Fruit fly (Drosophila melanogaster) whole organism, adult: ENCODE measurements around the gene Cralbp.

ENCODE experiments used
- CG11617 ChIP-seq: fragments of 200-800 bp; sonication (Bioruptor generic); optimal IDR thresholded peaks from 2 replicates; lab custom pipeline; 2017; ENCODE audit warnings: mild to moderate bottlenecking, missing biosample characterization, missing genetic modification reagents, missing genetic modification characterization
- CG12768 ChIP-seq: fragments of 200-800 bp; sonication (Bioruptor generic); optimal IDR thresholded peaks from 2 replicates; lab custom pipeline; 2017; ENCODE audit warnings: missing biosample characterization, missing genetic modification characterization, mild to moderate bottlenecking, moderate library complexity, missing genetic modification reagents
- CG14711 ChIP-seq: fragments of 200-800 bp; sonication (Bioruptor generic); optimal IDR thresholded peaks from 2 replicates; lab custom pipeline; 2018; ENCODE audit warnings: missing biosample characterization, mild to moderate bottlenecking, missing genetic modification characterization, moderate library complexity
- CG1620 ChIP-seq: fragments of 200-800 bp; sonication (Bioruptor generic); optimal IDR thresholded peaks from 2 replicates; lab custom pipeline; 2016; ENCODE audit warnings: missing biosample characterization, missing genetic modification characterization
- CG33017 ChIP-seq: fragments of 200-800 bp; sonication (Bioruptor generic); optimal IDR thresholded peaks from 2 replicates; lab custom pipeline; 2018; ENCODE audit warnings: missing biosample characterization, mild to moderate bottlenecking, missing genetic modification characterization, moderate library complexity
- CG5204 ChIP-seq: fragments of 200-800 bp; sonication (Bioruptor generic); optimal IDR thresholded peaks from 2 replicates; lab custom pipeline; 2016; ENCODE audit warnings: missing biosample characterization, missing genetic modification characterization
- CG7045 ChIP-seq: fragments of 200-800 bp; sonication (Bioruptor generic); optimal IDR thresholded peaks from 2 replicates; lab custom pipeline; 2017; ENCODE audit warnings: missing biosample characterization, mild to moderate bottlenecking, missing genetic modification characterization
- CG7101 ChIP-seq: fragments of 200-800 bp; sonication (Bioruptor generic); optimal IDR thresholded peaks from 2 replicates; lab custom pipeline; 2018; ENCODE audit warnings: missing biosample characterization, mild to moderate bottlenecking, missing genetic modification characterization, moderate library complexity
- Clk ChIP-seq: fragments of 200-800 bp; sonication (Bioruptor generic); optimal IDR thresholded peaks from 2 replicates; lab custom pipeline; 2017; ENCODE audit warnings: missing biosample characterization, missing genetic modification characterization
- Crg-1 ChIP-seq: fragments of 200-800 bp; sonication (Bioruptor generic); optimal IDR thresholded peaks from 2 replicates; lab custom pipeline; 2016; ENCODE audit warnings: missing biosample characterization, missing genetic modification characterization
- Hr96 ChIP-seq: fragments of 200-800 bp; sonication (Bioruptor generic); optimal IDR thresholded peaks from 2 replicates; lab custom pipeline; 2016; ENCODE audit warnings: missing biosample characterization, missing genetic modification characterization
- Mnt ChIP-seq: fragments of 200-800 bp; sonication (Bioruptor generic); optimal IDR thresholded peaks from 2 replicates; lab custom pipeline; 2016; ENCODE audit warnings: missing biosample characterization, mild to moderate bottlenecking, missing genetic modification characterization
- bab1 ChIP-seq: fragments of 200-800 bp; sonication (Bioruptor generic); optimal IDR thresholded peaks from 3 replicates; lab custom pipeline; 2019; ENCODE audit warnings: missing biosample characterization, mild to moderate bottlenecking, missing genetic modification characterization, moderate library complexity
- cic ChIP-seq: fragments of 200-800 bp; sonication (Bioruptor generic); optimal IDR thresholded peaks from 2 replicates; lab custom pipeline; 2017; ENCODE audit warnings: missing biosample characterization, mild to moderate bottlenecking, missing genetic modification characterization, moderate library complexity
- cnc ChIP-seq, 2 experiments: fragments of >200 bp; optimal IDR thresholded peaks; 2 replicates each; lab custom pipeline; 2017
- kay ChIP-seq: fragments of 200-800 bp; sonication (Bioruptor generic); peaks from one replicate; lab custom pipeline; 2016; ENCODE audit warnings: missing biosample characterization, missing genetic modification characterization, borderline replicate concordance
- ovo ChIP-seq: fragments of 200-800 bp; sonication (Bioruptor generic); optimal IDR thresholded peaks from 2 replicates; lab custom pipeline; 2016; ENCODE audit warnings: missing biosample characterization, missing genetic modification characterization
- pad ChIP-seq: fragments of 200-800 bp; sonication (Bioruptor generic); optimal IDR thresholded peaks from 3 replicates; lab custom pipeline; 2017; ENCODE audit warnings: missing biosample characterization, missing genetic modification characterization, mild to moderate bottlenecking, moderate library complexity, missing genetic modification reagents
- tj ChIP-seq: fragments of 200-800 bp; sonication (Bioruptor generic); optimal IDR thresholded peaks from 3 replicates; lab custom pipeline; 2017; ENCODE audit warnings: missing biosample characterization, mild to moderate bottlenecking, missing genetic modification characterization, moderate library complexity
- toe ChIP-seq: fragments of 200-800 bp; sonication (Bioruptor generic); optimal IDR thresholded peaks from 2 replicates; lab custom pipeline; 2016; ENCODE audit warnings: missing biosample characterization, missing genetic modification characterization

Gene Cralbp

DNA sequence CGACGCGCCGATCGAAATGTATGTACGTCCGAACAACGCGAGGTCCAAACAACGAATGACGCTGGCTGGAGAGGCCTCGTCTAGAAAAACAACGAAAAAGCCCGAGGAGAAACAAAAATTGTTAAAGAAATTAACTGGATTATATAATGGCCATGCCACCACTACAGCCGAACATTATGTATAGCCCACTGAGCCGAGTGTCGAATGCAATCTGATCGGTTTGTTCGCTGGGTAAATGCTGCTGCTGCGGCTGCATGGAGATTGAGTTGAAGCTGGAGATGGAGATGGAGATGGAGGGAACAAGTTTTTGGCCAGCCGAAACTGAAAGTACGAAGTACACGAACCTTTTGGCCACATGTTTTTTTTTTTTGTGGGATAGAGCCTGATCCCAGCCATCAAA lies at the start of gene Cralbp:
Cralbp (minus strand) TSS at position 115 of the 400 bp plus-strand sequence.
- TF ChIP-seq CG7045 (no peak), CG5204 (GFP tag; lab: Kevin White, UChicago) (no peak), CG1620 (GFP tag; lab: Kevin White, UChicago) (no peak), cnc (optimal IDR thresholded peaks at IDR 0.05; lab: Kevin White, UChicago) (no peak), bab1 (GFP tag; lab: Kevin White, UChicago) (no peak), pad (GFP tag; lab: Kevin White, UChicago) (no peak), toe (GFP tag; lab: Kevin White, UChicago) (no peak)

DNA sequence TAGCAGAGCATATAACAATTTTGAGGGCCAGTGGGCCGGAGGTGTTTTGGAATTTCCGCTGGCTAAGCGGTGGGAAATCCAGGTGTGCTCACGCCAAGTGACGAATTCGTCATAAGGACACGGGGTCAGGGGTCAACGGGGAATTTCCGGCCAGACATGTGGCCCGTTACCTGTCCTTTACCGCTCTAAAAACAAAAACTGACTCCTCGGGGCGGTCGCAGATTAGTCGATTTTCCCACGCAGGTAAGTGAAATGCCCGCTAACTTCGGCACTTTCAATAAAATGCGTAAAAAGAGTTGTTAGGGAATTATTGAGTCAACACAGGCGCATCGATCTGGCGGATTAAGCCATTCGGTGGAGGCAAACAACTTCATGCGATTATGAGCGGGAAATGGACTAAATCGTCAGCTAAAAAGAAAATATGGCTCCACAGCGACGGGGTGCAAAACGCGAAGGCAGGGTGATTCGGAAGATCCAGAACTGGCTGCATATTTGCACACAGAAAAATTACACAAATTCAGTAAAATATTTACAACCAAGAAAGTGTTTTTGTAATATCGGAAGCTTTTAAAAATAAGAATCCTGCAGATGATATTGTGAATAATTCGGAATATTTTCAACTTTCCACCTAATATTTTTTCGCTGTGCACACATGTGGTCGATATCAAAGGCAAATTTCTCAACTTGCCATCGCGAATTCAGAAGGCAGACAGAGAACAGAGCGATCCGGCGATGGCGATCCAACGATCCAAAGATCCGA lies 49.5 kb upstream of the Cralbp start:
- TF ChIP-seq CG7101 (tag; lab: Kevin White, UChicago) (no peak), CG11617 (GFP tag; lab: Kevin White, UChicago) (no peak), CG14711 (tag; lab: Kevin White, UChicago) (no peak), Clk (GFP tag; lab: Kevin White, UChicago) (no peak), cic (no peak), pad (GFP tag; lab: Kevin White, UChicago) (no peak), CG33017 (no peak), CG12768 (GFP tag; lab: Kevin White, UChicago) (no peak), CG5204 (GFP tag; lab: Kevin White, UChicago) (no peak), CG1620 (GFP tag; lab: Kevin White, UChicago) (no peak), toe (GFP tag; lab: Kevin White, UChicago) (no peak), tj (GFP tag; lab: Kevin White, UChicago) (no peak), Hr96 (GFP tag; lab: Kevin White, UChicago) (no peak), CG7045 (no peak), ovo (GFP tag; lab: Kevin White, UChicago) (no peak), cnc (optimal IDR thresholded peaks at IDR 0.05; lab: Kevin White, UChicago) (no peak)

- TF ChIP-seq cic = no peak
- no peak for TF ChIP-seq cnc (optimal IDR thresholded peaks at IDR 0.05; lab: Kevin White, UChicago)
- TF ChIP-seq Mnt = no peak
- TF ChIP-seq CG14711 (tag; lab: Kevin White, UChicago) = no peak
These were observed 48.9 kb upstream of the Cralbp start for dm6 chr3L:5835431-5835830.

dm6 chr3L:5834798-5835197 lies 48.3 kb upstream of the Cralbp start:
- no peak for TF ChIP-seq toe (GFP tag; lab: Kevin White, UChicago)
- no peak for TF ChIP-seq tj (GFP tag; lab: Kevin White, UChicago)
- no peak for TF ChIP-seq pad (GFP tag; lab: Kevin White, UChicago)
- no peak for TF ChIP-seq CG7045
- no peak for TF ChIP-seq kay (GFP tag; lab: Kevin White, UChicago)
- no peak for TF ChIP-seq CG11617 (GFP tag; lab: Kevin White, UChicago)
- no peak for TF ChIP-seq CG12768 (GFP tag; lab: Kevin White, UChicago)
- no peak for TF ChIP-seq CG1620 (GFP tag; lab: Kevin White, UChicago)
- no peak for TF ChIP-seq cnc (optimal IDR thresholded peaks at IDR 0.05; lab: Kevin White, UChicago)
- TF ChIP-seq cic = no peak
- no peak for TF ChIP-seq CG7101 (tag; lab: Kevin White, UChicago)

dm6 chr3L:5834245-5834644 lies 47.7 kb upstream of the Cralbp start:
- TF ChIP-seq Hr96 (GFP tag; lab: Kevin White, UChicago) (no peak), toe (GFP tag; lab: Kevin White, UChicago) (no peak), ovo (GFP tag; lab: Kevin White, UChicago) (no peak), CG12768 (GFP tag; lab: Kevin White, UChicago) (no peak), CG1620 (GFP tag; lab: Kevin White, UChicago) (no peak)

DNA sequence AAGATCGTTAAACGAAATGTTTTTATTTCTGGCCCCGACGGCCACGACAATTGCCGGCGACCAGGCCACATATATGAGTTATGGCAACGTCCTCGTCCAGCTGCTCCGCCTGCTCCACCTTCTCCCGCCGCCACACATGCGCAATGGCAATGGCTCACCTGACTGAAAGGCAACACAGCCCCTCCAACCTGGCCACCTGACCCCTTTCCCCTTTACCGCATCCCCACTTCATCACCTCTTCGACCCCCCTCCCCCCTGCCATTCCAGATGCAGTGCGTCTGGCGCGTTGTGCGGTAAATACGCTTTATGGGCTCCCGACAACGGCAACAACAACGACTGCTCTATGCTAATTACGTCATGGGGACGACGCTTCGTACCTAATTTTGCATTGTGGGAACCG lies 47.2 kb upstream of the Cralbp start:
- TF ChIP-seq kay (GFP tag; lab: Kevin White, UChicago) (no peak), Crg-1 (no peak), cnc (optimal IDR thresholded peaks at IDR 0.05; lab: Kevin White, UChicago) (no peak), CG14711 (tag; lab: Kevin White, UChicago) (no peak), CG12768 (GFP tag; lab: Kevin White, UChicago) (no peak), CG33017 (no peak), CG5204 (GFP tag; lab: Kevin White, UChicago) (no peak), Mnt (no peak), pad (GFP tag; lab: Kevin White, UChicago) (no peak), toe (GFP tag; lab: Kevin White, UChicago) (no peak), Clk (GFP tag; lab: Kevin White, UChicago) (no peak), tj (GFP tag; lab: Kevin White, UChicago) (no peak), CG11617 (GFP tag; lab: Kevin White, UChicago) (no peak), CG1620 (GFP tag; lab: Kevin White, UChicago) (no peak), Hr96 (GFP tag; lab: Kevin White, UChicago) (no peak)

- TF ChIP-seq CG1620 (GFP tag; lab: Kevin White, UChicago) = no peak
- TF ChIP-seq cnc (optimal IDR thresholded peaks at IDR 0.05; lab: Kevin White, UChicago) = no peak
- no peak for TF ChIP-seq ovo (GFP tag; lab: Kevin White, UChicago)
- no peak for TF ChIP-seq CG5204 (GFP tag; lab: Kevin White, UChicago)
- TF ChIP-seq Mnt = no peak
- TF ChIP-seq CG7101 (tag; lab: Kevin White, UChicago) = no peak
- TF ChIP-seq bab1 (GFP tag; lab: Kevin White, UChicago) = no peak
- no peak for TF ChIP-seq toe (GFP tag; lab: Kevin White, UChicago)
- TF ChIP-seq pad (GFP tag; lab: Kevin White, UChicago) = no peak
These were observed 45.4 kb upstream of the Cralbp start for dm6 chr3L:5831890-5832289.
